Fruit fly (Drosophila melanogaster) whole organism, embryonic: ENCODE data around the gene IA-2.

ENCODE experiments used
- CG13424 ChIP-seq: fragments of 200-800 bp; sonication (Bioruptor generic); optimal IDR thresholded peaks from 2 replicates; lab custom pipeline; 2019; ENCODE audit warnings: missing biosample characterization, mild to moderate bottlenecking, missing genetic modification characterization, moderate library complexity
- CG15696 ChIP-seq: fragments of 200-800 bp; sonication (Bioruptor generic); optimal IDR thresholded peaks from 2 replicates; lab custom pipeline; 2019; ENCODE audit warnings: missing biosample characterization, mild to moderate bottlenecking, missing genetic modification characterization, moderate library complexity
- CG18262 ChIP-seq: fragments of 200-800 bp; optimal IDR thresholded peaks from 3 replicates; lab custom pipeline; 2019; ENCODE audit warnings: missing biosample characterization, mild to moderate bottlenecking, missing genetic modification characterization, moderate library complexity
- CG2120 ChIP-seq: fragments of 200-800 bp; sonication (Bioruptor generic); optimal IDR thresholded peaks from 3 replicates; lab custom pipeline; 2016; ENCODE audit warnings: missing biosample characterization, missing genetic modification characterization
- CG30403 ChIP-seq: fragments of 200-800 bp; sonication (Bioruptor generic); optimal IDR thresholded peaks from 3 replicates; lab custom pipeline; 2016; ENCODE audit warnings: missing biosample characterization, missing genetic modification characterization
- CG6683 ChIP-seq: fragments of 200-800 bp; sonication (Bioruptor generic); optimal IDR thresholded peaks from 2 replicates; lab custom pipeline; 2017; ENCODE audit warnings: missing biosample characterization, mild to moderate bottlenecking, missing genetic modification characterization, missing genetic modification reagents
- CG6854 ChIP-seq: fragments of 200-800 bp; sonication (Bioruptor generic); optimal IDR thresholded peaks from 3 replicates; lab custom pipeline; 2017; ENCODE audit warnings: missing biosample characterization, mild to moderate bottlenecking, missing genetic modification characterization
- CG7556 ChIP-seq: fragments of 200-800 bp; sonication (Bioruptor generic); optimal IDR thresholded peaks from 2 replicates; lab custom pipeline; 2017; ENCODE audit warnings: missing biosample characterization, mild to moderate bottlenecking, missing genetic modification characterization
- CG9817 ChIP-seq: fragments of 200-800 bp; sonication (Bioruptor generic); optimal IDR thresholded peaks from 2 replicates; lab custom pipeline; 2018; ENCODE audit warnings: missing biosample characterization, mild to moderate bottlenecking, missing genetic modification characterization, moderate library complexity
- CHES-1-like ChIP-seq: fragments of 200-800 bp; sonication (Bioruptor generic); optimal IDR thresholded peaks from 2 replicates; lab custom pipeline; 2016; ENCODE audit warnings: missing biosample characterization, missing genetic modification characterization
- Chrac-16 ChIP-seq: fragments of 200-800 bp; sonication (Bioruptor generic); optimal IDR thresholded peaks from 3 replicates; lab custom pipeline; 2016; ENCODE audit warnings: missing biosample characterization, missing genetic modification characterization
- D19A ChIP-seq: fragments of 200-800 bp; optimal IDR thresholded peaks from 3 replicates; lab custom pipeline; 2019; ENCODE audit warnings: missing biosample characterization, mild to moderate bottlenecking, missing genetic modification characterization, moderate library complexity
- E2f1 ChIP-seq: fragments of 200-800 bp; sonication (Bioruptor generic); IDR thresholded peaks from 2 replicates; pipeline ENCODE4 v1.3.6; 2022; ENCODE audit warnings: missing biosample characterization, missing genetic modification characterization
- Fer1 ChIP-seq: fragments of 200-800 bp; sonication (Bioruptor generic); optimal IDR thresholded peaks from 2 replicates; lab custom pipeline; 2017; ENCODE audit warnings: missing biosample characterization, mild to moderate bottlenecking, missing genetic modification characterization
- Hand ChIP-seq: fragments of 200-800 bp; sonication (Bioruptor generic); optimal IDR thresholded peaks from 2 replicates; lab custom pipeline; 2017; ENCODE audit warnings: mild to moderate bottlenecking, missing biosample characterization, missing genetic modification reagents, missing genetic modification characterization
- Hr3 ChIP-seq: fragments of 200-800 bp; sonication (Bioruptor generic); optimal IDR thresholded peaks from 3 replicates; lab custom pipeline; 2016; ENCODE audit warnings: missing biosample characterization, missing genetic modification characterization
- Med ChIP-seq: fragments of 200-800 bp; sonication (Bioruptor generic); peaks from one replicate; lab custom pipeline; 2016; ENCODE audit warnings: missing biosample characterization, missing genetic modification characterization, mild to moderate bottlenecking, inconsistent platforms, moderate library complexity
- Meics ChIP-seq: fragments of 200-800 bp; sonication (Bioruptor generic); optimal IDR thresholded peaks from 2 replicates; lab custom pipeline; 2017; ENCODE audit warnings: missing biosample characterization, mild to moderate bottlenecking, missing genetic modification characterization
- NC2β ChIP-seq: fragments of 200-800 bp; sonication (Bioruptor generic); optimal IDR thresholded peaks from 2 replicates; lab custom pipeline; 2016; ENCODE audit warnings: missing biosample characterization, missing genetic modification characterization
- Oli ChIP-seq: fragments of 200-800 bp; sonication (Bioruptor generic); optimal IDR thresholded peaks from 2 replicates; lab custom pipeline; 2018; ENCODE audit warnings: missing biosample characterization, mild to moderate bottlenecking, missing genetic modification characterization, moderate library complexity
- Pdp1 ChIP-seq, 2 experiments: fragments of 200-800 bp; sonication (Bioruptor generic); optimal IDR thresholded peaks; 3 replicates each; lab custom pipeline; 2016; ENCODE audit warnings: missing biosample characterization in 2 of 2, missing genetic modification characterization in 2 of 2, mild to moderate bottlenecking in 1 of 2, moderate library complexity in 1 of 2
- Rfx ChIP-seq: fragments of 200-800 bp; sonication (Bioruptor generic); IDR thresholded peaks from 2 replicates; pipeline ENCODE4 v1.3.6; 2022; ENCODE audit warnings: missing biosample characterization, missing genetic modification characterization
- TFAM ChIP-seq: fragments of 200-800 bp; sonication (Bioruptor generic); optimal IDR thresholded peaks from 2 replicates; lab custom pipeline; 2017; ENCODE audit warnings: missing biosample characterization, missing genetic modification characterization, inconsistent platforms
- al ChIP-seq: fragments of 200-800 bp; sonication (Bioruptor generic); IDR thresholded peaks from 2 replicates; pipeline ENCODE4 v1.3.6; 2022; ENCODE audit warnings: missing biosample characterization, missing genetic modification characterization
- az2 ChIP-seq: fragments of 200-800 bp; sonication (Bioruptor generic); optimal IDR thresholded peaks from 3 replicates; lab custom pipeline; 2016; ENCODE audit warnings: missing biosample characterization, missing genetic modification characterization
- cas ChIP-seq: fragments of 200-800 bp; sonication (Bioruptor generic); IDR thresholded peaks from 2 replicates; pipeline ENCODE4 v1.3.6; 2022; ENCODE audit warnings: missing biosample characterization, missing genetic modification characterization
- cato ChIP-seq: fragments of 200-800 bp; sonication (Bioruptor generic); optimal IDR thresholded peaks from 2 replicates; lab custom pipeline; 2016; ENCODE audit warnings: missing biosample characterization, missing genetic modification characterization, borderline replicate concordance
- caup ChIP-seq: fragments of 200-800 bp; sonication (Bioruptor generic); optimal IDR thresholded peaks from 3 replicates; lab custom pipeline; 2017; ENCODE audit warnings: missing biosample characterization, mild to moderate bottlenecking, missing genetic modification characterization, moderate library complexity; ENCODE audit not compliant: severe bottlenecking
- corto ChIP-seq: fragments of 200-800 bp; sonication (Bioruptor generic); optimal IDR thresholded peaks from 2 replicates; lab custom pipeline; 2016; ENCODE audit warnings: missing biosample characterization, mild to moderate bottlenecking, missing genetic modification characterization, moderate library complexity
- dmrt99B ChIP-seq: fragments of 200-800 bp; sonication (Bioruptor generic); optimal IDR thresholded peaks from 2 replicates; lab custom pipeline; 2018; ENCODE audit warnings: missing biosample characterization, mild to moderate bottlenecking, missing genetic modification characterization, moderate library complexity
- dpn ChIP-seq, 2 experiments: fragments of 200-800 bp; sonication (Bioruptor generic); optimal IDR thresholded peaks; 3 replicates each; lab custom pipeline; 2016; ENCODE audit warnings: missing biosample characterization in 2 of 2, missing genetic modification characterization in 2 of 2
- eyg ChIP-seq: fragments of 200-800 bp; sonication (Bioruptor generic); optimal IDR thresholded peaks from 3 replicates; lab custom pipeline; 2016; ENCODE audit warnings: missing biosample characterization, missing genetic modification characterization
- ftz-f1 ChIP-seq: fragments of 200-800 bp; sonication (Bioruptor generic); optimal IDR thresholded peaks from 2 replicates; lab custom pipeline; 2016; ENCODE audit warnings: missing biosample characterization, missing genetic modification characterization
- insv ChIP-seq, 2 experiments: fragments of 200-800 bp; sonication (Bioruptor generic); optimal IDR thresholded peaks; 3 replicates each; lab custom pipeline; 2016 to 2018; ENCODE audit warnings: missing biosample characterization in 2 of 2, missing genetic modification characterization in 2 of 2
- kni ChIP-seq: fragments of 200-800 bp; sonication (Bioruptor generic); optimal IDR thresholded peaks from 3 replicates; lab custom pipeline; 2017; ENCODE audit warnings: mild to moderate bottlenecking, missing biosample characterization, missing genetic modification reagents, missing genetic modification characterization
- knrl ChIP-seq: fragments of 200-800 bp; sonication (Bioruptor generic); IDR thresholded peaks from 3 replicates; pipeline ENCODE4 v1.3.6; 2022; ENCODE audit warnings: missing biosample characterization, missing genetic modification characterization; ENCODE audit not compliant: partially characterized antibody
- lov ChIP-seq, 2 experiments: fragments of 200-800 bp in 1 of 2; fragments of >200 bp in 1 of 2; sonication (Bioruptor generic) in 1 of 2; IDR thresholded peaks in 1 of 2; optimal IDR thresholded peaks in 1 of 2; 2 replicates in 1 of 2; 3 replicates in 1 of 2; pipeline versions ENCODE4 v1.3.6 to Lab custom; 2017 to 2022; ENCODE audit warnings: missing biosample characterization in 1 of 2, missing genetic modification characterization in 1 of 2
- nerfin-2 ChIP-seq: fragments of 200-800 bp; sonication (Bioruptor generic); IDR thresholded peaks from 2 replicates; pipeline ENCODE4 v1.3.6; 2022; ENCODE audit warnings: missing biosample characterization, missing genetic modification characterization; ENCODE audit not compliant: partially characterized antibody
- phol ChIP-seq: fragments of 200-800 bp; sonication (Bioruptor generic); optimal IDR thresholded peaks from 3 replicates; lab custom pipeline; 2018; ENCODE audit warnings: missing biosample characterization, mild to moderate bottlenecking, missing genetic modification characterization, moderate library complexity
- sens ChIP-seq: fragments of 200-800 bp; sonication (Bioruptor generic); peaks from one replicate; lab custom pipeline; 2016; ENCODE audit warnings: missing biosample characterization, missing genetic modification characterization
- stwl ChIP-seq: fragments of 200-800 bp; sonication (Bioruptor generic); optimal IDR thresholded peaks from 3 replicates; lab custom pipeline; 2018; ENCODE audit warnings: missing biosample characterization, mild to moderate bottlenecking, missing genetic modification characterization, moderate library complexity
- usp ChIP-seq: fragments of >200 bp; optimal IDR thresholded peaks from 2 replicates; lab custom pipeline; 2017; ENCODE audit warnings: missing biosample characterization, missing genetic modification characterization
- zen ChIP-seq: fragments of 200-800 bp; sonication (Bioruptor generic); optimal IDR thresholded peaks from 3 replicates; lab custom pipeline; 2018; ENCODE audit warnings: missing biosample characterization, mild to moderate bottlenecking, missing genetic modification characterization, moderate library complexity

Gene IA-2

DNA sequence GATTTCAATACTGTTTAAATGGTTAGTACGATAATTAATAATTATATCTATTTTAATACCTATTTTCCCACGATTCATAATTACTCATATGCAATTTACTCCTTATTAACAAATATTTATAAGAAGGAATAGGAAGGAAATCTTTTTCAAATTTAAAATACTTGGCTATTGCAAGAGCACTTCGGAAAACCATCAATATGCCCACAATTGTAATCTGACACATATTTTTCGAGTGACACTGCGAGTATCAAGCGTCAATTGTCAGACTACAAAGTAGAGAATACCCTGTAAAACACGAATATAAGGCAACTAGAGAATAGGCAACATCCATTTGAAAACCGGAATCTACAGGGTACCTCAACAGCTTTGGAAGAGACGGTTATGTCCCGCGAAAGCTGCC, 574 bp upstream of the IA-2 start (continued):
- no peak for TF ChIP-seq Chrac-16 (GFP tag; lab: Kevin White, UChicago)
- TF ChIP-seq NC2β (GFP tag; lab: Kevin White, UChicago): no peak
- peak; percentile 58 for TF ChIP-seq dmrt99B (tag; lab: Kevin White, UChicago)
- no peak for TF ChIP-seq sens
- no peak for TF ChIP-seq cato (GFP tag; lab: Kevin White, UChicago)
- TF ChIP-seq zen (tag; lab: Kevin White, UChicago): no peak
- TF ChIP-seq kni: no peak
- TF ChIP-seq Hand (GFP tag; lab: Kevin White, UChicago): peak; percentile 9
- TF ChIP-seq E2f1 (GFP tag; lab: Robert Waterston, UW): no peak
- peak; percentile 11 for TF ChIP-seq Med
- TF ChIP-seq az2 (GFP tag; lab: Kevin White, UChicago): no peak
- peak; percentile 42; the same call in 1 of the 2 replicates for TF ChIP-seq Rfx
- no peak for TF ChIP-seq al
- no peak for TF ChIP-seq ftz-f1
- peak; percentile 3 for TF ChIP-seq caup (GFP tag; lab: Kevin White, UChicago)
- TF ChIP-seq TFAM: no peak
- peak; percentile 66 for TF ChIP-seq CG7556
- no peak for TF ChIP-seq eyg (GFP tag; lab: Kevin White, UChicago)
- peak; percentile 13 for TF ChIP-seq CG6683 (GFP tag; lab: Kevin White, UChicago)
- TF ChIP-seq corto (GFP tag; lab: Kevin White, UChicago): no peak
- peak; percentile 16 for TF ChIP-seq CG18262 (tag; lab: Kevin White, UChicago)
- peak; percentile 40 for TF ChIP-seq Fer1 (GFP tag; lab: Kevin White, UChicago)
- no peak for TF ChIP-seq nerfin-2 (GFP tag; lab: Robert Waterston, UW)
- peak; percentile 47 for TF ChIP-seq CG2120 (GFP tag; lab: Kevin White, UChicago)
- peak; percentile 6 for TF ChIP-seq phol (tag; lab: Kevin White, UChicago)
- peak; percentile 28 for TF ChIP-seq CG9817 (tag; lab: Kevin White, UChicago)
- no peak for TF ChIP-seq usp (GFP tag; lab: Kevin White, UChicago)
- peak; percentile 25 for TF ChIP-seq CG13424 (tag; lab: Kevin White, UChicago)
- TF ChIP-seq CG6854: peak; percentile 63
- TF ChIP-seq lov (optimal IDR thresholded peaks at IDR 0.05; lab: Kevin White, UChicago): no peak
- TF ChIP-seq lov (GFP tag; IDR thresholded peaks at IDR 0.05; lab: Robert Waterston, UW): no peak
- peak; percentile 5 for TF ChIP-seq CG30403 (GFP tag; lab: Kevin White, UChicago)
- no peak for TF ChIP-seq Hr3 (GFP tag; lab: Kevin White, UChicago)
- peak; percentile 17 for TF ChIP-seq Oli (tag; lab: Kevin White, UChicago)
- no peak for TF ChIP-seq Pdp1 (GFP tag; optimal IDR thresholded peaks at IDR 0.05; lab: Kevin White, UChicago)
- TF ChIP-seq Meics (GFP tag; lab: Kevin White, UChicago): peak; percentile 74
- TF ChIP-seq cas (GFP tag; lab: Robert Waterston, UW): no peak
- no peak for TF ChIP-seq insv (GFP tag; optimal IDR thresholded peaks at IDR 0.05; lab: Kevin White, UChicago)
- no peak for TF ChIP-seq CHES-1-like (GFP tag; lab: Kevin White, UChicago)
- TF ChIP-seq knrl (GFP tag; lab: Robert Waterston, UW): no peak
- no peak for TF ChIP-seq CG15696
- TF ChIP-seq stwl (tag; lab: Kevin White, UChicago): no peak
- peak in 1 of 2 experiments; percentile 3 for TF ChIP-seq dpn (GFP tag; optimal IDR thresholded peaks at IDR 0.05; lab: Kevin White, UChicago)
- peak; percentile 14 for TF ChIP-seq D19A (tag; lab: Kevin White, UChicago)
